Worm (Caenorhabditis elegans) whole organism, young adult: ENCODE data around the gene farl-11.
A peak's percentile ranks its signal among the peaks of the same experiment; 100 is the strongest.

ENCODE experiments used
- B0336.3 ChIP-seq: fragments of 200-800 bp; sonication (Bioruptor generic); IDR thresholded peaks from 2 replicates; pipeline ENCODE4 v1.3.6; 2022; ENCODE audit warnings: missing genetic modification characterization, missing compliant biosample characterization
- C06A6.2 ChIP-seq: fragments of 200-800 bp; sonication (Bioruptor generic); conservative IDR thresholded peaks from 2 replicates; pipeline ENCODE4 v1.3.6; 2022; ENCODE audit warnings: missing genetic modification characterization, missing compliant biosample characterization
- D2030.7 ChIP-seq: fragments of 200-800 bp; sonication (Bioruptor generic); IDR thresholded peaks from 2 replicates; pipeline ENCODE4 v1.3.6; 2022; ENCODE audit warnings: missing genetic modification reagents, missing genetic modification characterization, missing compliant biosample characterization
- F22D6.2 ChIP-seq: sonication (generic microtip); optimal IDR thresholded peaks from 2 replicates; lab custom pipeline; 2016; ENCODE audit warnings: mild to moderate bottlenecking, missing genetic modification characterization, missing compliant biosample characterization
- F23B12.7 ChIP-seq: sonication (generic microtip); optimal IDR thresholded peaks from 2 replicates; lab custom pipeline; 2017; ENCODE audit warnings: missing genetic modification characterization, mild to moderate bottlenecking, missing compliant biosample characterization, antibody characterized with exemption, moderate library complexity; ENCODE audit not compliant: insufficient read depth
- F33H1.4 ChIP-seq: fragments of 200-800 bp; sonication (Bioruptor generic); IDR thresholded peaks from 2 replicates; pipeline ENCODE4 v1.3.6; 2022; ENCODE audit warnings: missing genetic modification reagents, missing genetic modification characterization, missing compliant biosample characterization
- F55B11.4 ChIP-seq: sonication (generic microtip); optimal IDR thresholded peaks from 2 replicates; lab custom pipeline; 2016; ENCODE audit warnings: missing compliant biosample characterization, missing genetic modification characterization, borderline replicate concordance; ENCODE audit not compliant: insufficient read depth
- K12H6.12 ChIP-seq: fragments of 200-800 bp; sonication (Bioruptor generic); optimal IDR thresholded peaks from 2 replicates; lab custom pipeline; 2018; ENCODE audit warnings: mild to moderate bottlenecking, missing genetic modification characterization, missing compliant biosample characterization
- akir-1 ChIP-seq: fragments of 200-800 bp; sonication (Bioruptor generic); optimal IDR thresholded peaks from 2 replicates; lab custom pipeline; 2018; ENCODE audit warnings: mild to moderate bottlenecking, missing genetic modification characterization, moderate library complexity, missing compliant biosample characterization
- atf-7 ChIP-seq: sonication (generic microtip); optimal IDR thresholded peaks from 2 replicates; lab custom pipeline; 2017; ENCODE audit warnings: mild to moderate bottlenecking, missing genetic modification characterization, missing compliant biosample characterization
- attf-6 ChIP-seq: fragments of 200-800 bp; sonication (Bioruptor generic); IDR thresholded peaks from 2 replicates; pipeline ENCODE4 v1.3.6; 2022; ENCODE audit warnings: missing genetic modification reagents, missing genetic modification characterization, missing compliant biosample characterization
- cebp-1 ChIP-seq, 2 experiments: fragments of 200-800 bp in 1 of 2; sonication (Bioruptor generic) in 1 of 2; sonication (generic microtip) in 1 of 2; IDR thresholded peaks in 1 of 2; optimal IDR thresholded peaks in 1 of 2; 2 replicates each; pipeline versions ENCODE4 v1.3.6 to Lab custom; 2017 to 2022; ENCODE audit warnings: missing compliant biosample characterization in 2 of 2, missing genetic modification characterization in 2 of 2, mild to moderate bottlenecking in 1 of 2, missing genetic modification reagents in 1 of 2, moderate library complexity in 1 of 2
- ceh-100 ChIP-seq: fragments of 200-800 bp; sonication (Bioruptor generic); IDR thresholded peaks from 2 replicates; pipeline ENCODE4 v1.3.6; 2022; ENCODE audit warnings: missing genetic modification reagents, missing genetic modification characterization, missing compliant biosample characterization
- ceh-27 ChIP-seq: fragments of 200-800 bp; sonication (Bioruptor generic); optimal IDR thresholded peaks from 2 replicates; lab custom pipeline; 2018; ENCODE audit warnings: mild to moderate bottlenecking, missing genetic modification characterization, moderate library complexity, missing compliant biosample characterization
- ceh-40 ChIP-seq: fragments of 200-800 bp; sonication (Bioruptor generic); IDR thresholded peaks from 2 replicates; pipeline ENCODE4 v1.3.6; 2022; ENCODE audit warnings: missing genetic modification characterization, missing compliant biosample characterization
- ceh-58 ChIP-seq: fragments of 200-800 bp; sonication (Bioruptor generic); IDR thresholded peaks from 2 replicates; pipeline ENCODE4 v1.3.6; 2022; ENCODE audit warnings: missing genetic modification characterization, missing compliant biosample characterization
- ceh-91 ChIP-seq: fragments of 200-800 bp; sonication (Bioruptor generic); IDR thresholded peaks from 2 replicates; pipeline ENCODE4 v1.3.6; 2022; ENCODE audit warnings: missing genetic modification reagents, missing genetic modification characterization, missing compliant biosample characterization
- die-1 ChIP-seq: sonication (generic microtip); optimal IDR thresholded peaks from 2 replicates; lab custom pipeline; 2016; ENCODE audit warnings: missing genotype, mild to moderate bottlenecking, missing genetic modification characterization, missing compliant biosample characterization
- dox-1 ChIP-seq: fragments of 200-800 bp; sonication (Bioruptor generic); IDR thresholded peaks from 2 replicates; pipeline ENCODE4 v1.3.6; 2022; ENCODE audit warnings: missing genetic modification reagents, missing genetic modification characterization, missing compliant biosample characterization
- dpl-1 ChIP-seq: fragments of 150-350 bp; optimal IDR thresholded peaks from 2 replicates; lab custom pipeline; 2014; ENCODE audit warnings: missing biosample characterization, missing genetic modification reagents, missing genetic modification characterization
- egl-18 ChIP-seq: fragments of 200-800 bp; sonication (Bioruptor generic); IDR thresholded peaks from 2 replicates; pipeline ENCODE4 v1.3.6; 2022; ENCODE audit warnings: missing genetic modification reagents, missing genetic modification characterization, missing compliant biosample characterization
- fkh-3 ChIP-seq: sonication (generic microtip); optimal IDR thresholded peaks from 2 replicates; lab custom pipeline; 2016; ENCODE audit warnings: mild to moderate bottlenecking, missing genetic modification characterization, missing compliant biosample characterization
- hlh-12 ChIP-seq: sonication (generic microtip); optimal IDR thresholded peaks from 2 replicates; lab custom pipeline; 2016; ENCODE audit warnings: missing genetic modification characterization, missing compliant biosample characterization
- hmg-1.2 ChIP-seq: fragments of 200-800 bp; sonication (Bioruptor generic); IDR thresholded peaks from 2 replicates; pipeline ENCODE4 v1.3.6; 2022; ENCODE audit warnings: missing genetic modification reagents, missing genetic modification characterization, missing compliant biosample characterization
- hmg-20 ChIP-seq: fragments of 200-800 bp; sonication (Bioruptor generic); IDR thresholded peaks from 2 replicates; pipeline ENCODE4 v1.3.6; 2022; ENCODE audit warnings: missing genetic modification reagents, missing genetic modification characterization, missing compliant biosample characterization
- hsf-1 ChIP-seq: fragments of 200-800 bp; sonication (Bioruptor generic); IDR thresholded peaks from 2 replicates; pipeline ENCODE4 v1.3.6; 2022; ENCODE audit warnings: missing genetic modification reagents, missing genetic modification characterization, missing compliant biosample characterization
- lin-26 ChIP-seq: fragments of 200-800 bp; sonication (Bioruptor generic); IDR thresholded peaks from 2 replicates; pipeline ENCODE4 v1.3.6; 2022; ENCODE audit warnings: missing genetic modification reagents, missing genetic modification characterization, missing compliant biosample characterization
- lin-54 ChIP-seq: fragments of 200-800 bp; sonication (Bioruptor generic); optimal IDR thresholded peaks from 2 replicates; lab custom pipeline; 2018; ENCODE audit warnings: mild to moderate bottlenecking, missing genetic modification characterization, missing compliant biosample characterization
- lsl-1 ChIP-seq: fragments of 200-800 bp; sonication (Bioruptor generic); optimal IDR thresholded peaks from 2 replicates; lab custom pipeline; 2018; ENCODE audit warnings: mild to moderate bottlenecking, missing genetic modification characterization, moderate library complexity, missing compliant biosample characterization
- madf-10 ChIP-seq: sonication (generic microtip); optimal IDR thresholded peaks from 2 replicates; lab custom pipeline; 2016; ENCODE audit warnings: mild to moderate bottlenecking, missing genetic modification characterization, missing compliant biosample characterization
- madf-3 ChIP-seq: fragments of 200-800 bp; sonication (Bioruptor generic); IDR thresholded peaks from 2 replicates; pipeline ENCODE4 v1.3.6; 2022; ENCODE audit warnings: missing genetic modification reagents, missing genetic modification characterization, missing compliant biosample characterization
- madf-8 ChIP-seq: fragments of 200-800 bp; sonication (Bioruptor generic); conservative IDR thresholded peaks from 2 replicates; pipeline ENCODE4 v1.3.6; 2022; ENCODE audit warnings: missing genetic modification reagents, missing genetic modification characterization, missing compliant biosample characterization
- mcd-1 ChIP-seq: fragments of 200-800 bp; sonication (Bioruptor generic); IDR thresholded peaks from 2 replicates; pipeline ENCODE4 v1.3.6; 2022; ENCODE audit warnings: missing genetic modification reagents, missing genetic modification characterization, missing compliant biosample characterization
- nfya-1 ChIP-seq: sonication (generic microtip); optimal IDR thresholded peaks from 2 replicates; lab custom pipeline; 2017; ENCODE audit warnings: antibody characterized with exemption, missing compliant biosample characterization, missing genetic modification characterization, borderline replicate concordance; ENCODE audit not compliant: insufficient read depth
- nhr-120 ChIP-seq: fragments of 200-800 bp; sonication (Bioruptor generic); IDR thresholded peaks from 2 replicates; pipeline ENCODE4 v1.3.6; 2022; ENCODE audit warnings: missing genetic modification characterization, missing compliant biosample characterization
- nhr-80 ChIP-seq: sonication (generic microtip); optimal IDR thresholded peaks from 2 replicates; lab custom pipeline; 2016; ENCODE audit warnings: missing genetic modification characterization, missing compliant biosample characterization
- rec-8 ChIP-seq, 2 experiments: sonication (generic microtip); optimal IDR thresholded peaks; 2 replicates each; lab custom pipeline; 2016; ENCODE audit warnings: mild to moderate bottlenecking in 2 of 2, missing genetic modification characterization in 2 of 2, missing genetic modification reagents in 2 of 2, missing genotype in 2 of 2, missing biosample characterization in 1 of 2, missing compliant biosample characterization in 1 of 2, moderate library complexity in 1 of 2
- repo-1 ChIP-seq: sonication (generic microtip); optimal IDR thresholded peaks from 2 replicates; lab custom pipeline; 2017; ENCODE audit warnings: mild to moderate bottlenecking, missing genetic modification characterization, missing compliant biosample characterization
- sea-2 ChIP-seq: fragments of 200-800 bp; sonication (Bioruptor generic); IDR thresholded peaks from 2 replicates; pipeline ENCODE4 v1.3.6; 2022; ENCODE audit warnings: missing genetic modification characterization, missing compliant biosample characterization
- snpc-1.1 ChIP-seq: sonication (generic microtip); optimal IDR thresholded peaks from 2 replicates; lab custom pipeline; 2017; ENCODE audit warnings: missing genetic modification characterization, mild to moderate bottlenecking, missing compliant biosample characterization, antibody characterized with exemption, moderate library complexity, missing genotype, missing genetic modification reagents; ENCODE audit not compliant: insufficient read depth
- snpc-4 ChIP-seq, 5 experiments: fragments of 150-350 bp in 1 of 5; sonication (generic microtip) in 4 of 5; optimal IDR thresholded peaks; 2 replicates each; lab custom pipeline; 2014 to 2018; ENCODE audit warnings: missing genetic modification characterization in 5 of 5, missing biosample characterization in 3 of 5, antibody characterized with exemption in 2 of 5, mild to moderate bottlenecking in 2 of 5, missing compliant biosample characterization in 2 of 5, missing genotype in 2 of 5, moderate library complexity in 2 of 5, missing genetic modification reagents in 1 of 5
- unc-130 ChIP-seq: sonication (generic microtip); optimal IDR thresholded peaks from 2 replicates; lab custom pipeline; 2016; ENCODE audit warnings: missing genetic modification reagents, missing genetic modification characterization, missing compliant biosample characterization
- zfh-2 ChIP-seq: fragments of 200-800 bp; sonication (Bioruptor generic); conservative IDR thresholded peaks from 2 replicates; pipeline ENCODE4 v1.3.6; 2022; ENCODE audit warnings: missing genetic modification reagents, missing genetic modification characterization, missing compliant biosample characterization

farl-11 gene

DNA sequence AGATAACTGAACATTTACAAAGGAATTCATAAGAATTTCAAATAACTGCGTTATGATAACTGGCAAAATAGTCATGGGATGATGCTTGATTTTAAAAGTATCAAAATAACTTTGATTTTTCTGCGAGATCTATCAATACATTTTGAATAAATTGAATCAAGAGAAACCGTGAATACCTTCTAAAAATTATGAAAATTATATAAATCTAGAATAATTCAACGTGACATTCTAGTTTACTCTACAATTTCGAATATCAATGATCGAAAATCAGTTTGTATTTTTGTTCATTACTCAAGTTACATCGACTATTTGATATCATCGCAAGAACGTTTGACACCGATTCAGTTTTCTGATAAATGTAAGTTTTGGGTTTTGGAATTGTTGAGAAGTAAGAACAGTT is 43.1 kb downstream of the farl-11 start, which contains the start of gene acs-6:
Gene acs-6 (plus strand): TSS at position 301 of the 400 bp plus-strand sequence.
- TF ChIP-seq madf-8 (no peak), mcd-1 (GFP tag; lab: Robert Waterston, UW) (no peak), nfya-1 (no peak), dpl-1 (no peak), unc-130 (GFP tag; lab: Kevin White, UChicago) (no peak), F33H1.4 (GFP tag; lab: Robert Waterston, UW) (no peak), akir-1 (GFP tag; lab: Kevin White, UChicago) (no peak), ceh-91 (GFP tag; lab: Robert Waterston, UW) (no peak), nhr-80 (tag; lab: Kevin White, UChicago) (no peak), snpc-1.1 (no peak), egl-18 (no peak), fkh-3 (tag; lab: Kevin White, UChicago) (no peak), ceh-40 (GFP tag; lab: Robert Waterston, UW) (no peak), attf-6 (GFP tag; lab: Robert Waterston, UW) (no peak), F23B12.7 (no peak), ceh-58 (GFP tag; lab: Robert Waterston, UW) (no peak)

DNA sequence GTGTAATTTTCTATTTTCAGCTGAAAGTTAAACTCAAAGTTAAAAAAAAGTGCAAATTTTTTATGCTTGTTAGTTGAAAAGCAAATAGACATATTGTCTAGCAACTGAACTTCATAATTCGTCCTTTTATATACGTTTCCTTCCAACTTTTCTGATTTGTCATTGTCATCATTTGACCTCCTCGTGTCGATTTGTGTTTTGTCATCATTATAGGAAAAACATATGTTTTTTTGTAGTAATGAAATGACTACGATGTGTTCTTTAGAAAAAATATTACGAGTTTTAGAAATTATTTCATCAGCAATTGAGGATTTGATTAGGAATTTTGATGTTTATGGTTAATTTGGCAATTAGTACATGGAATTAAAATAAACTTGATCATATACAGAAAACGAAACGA is 44.0 kb downstream of the farl-11 start:
- TF ChIP-seq cebp-1 (GFP tag; IDR thresholded peaks at IDR 0.05; lab: Robert Waterston, UW) (no peak), cebp-1 (tag; optimal IDR thresholded peaks at IDR 0.05; lab: Kevin White, UChicago) (no peak), akir-1 (GFP tag; lab: Kevin White, UChicago) (no peak), repo-1 (tag; lab: Kevin White, UChicago) (no peak), F22D6.2 (tag; lab: Kevin White, UChicago) (no peak), hmg-20 (GFP tag; lab: Robert Waterston, UW) (no peak), ceh-27 (GFP tag; lab: Kevin White, UChicago) (no peak), madf-10 (tag; lab: Kevin White, UChicago) (no peak)

DNA sequence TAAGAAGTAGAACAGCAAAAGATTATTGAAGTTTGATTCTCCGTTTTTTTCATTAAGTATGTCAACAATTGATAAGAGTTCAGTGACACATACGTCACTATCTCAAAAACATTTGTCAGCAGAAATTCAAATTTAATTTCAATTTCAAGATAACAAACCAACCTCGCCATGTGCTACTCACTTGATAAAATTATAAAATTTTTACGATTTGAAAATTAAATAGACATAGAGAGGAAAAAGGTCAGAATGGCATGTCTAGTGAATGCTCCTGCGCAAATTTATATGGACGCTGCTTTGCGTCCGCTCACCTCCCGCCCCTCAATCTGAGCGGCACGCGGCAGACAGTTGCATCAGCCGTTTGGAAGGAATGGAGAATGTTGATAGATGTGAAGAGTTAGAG is 44.6 kb downstream of the farl-11 start:
- TF ChIP-seq hsf-1 (GFP tag; lab: Robert Waterston, UW) (no peak), rec-8 (tag; optimal IDR thresholded peaks at IDR 0.05; lab: Kevin White, UChicago) (no peak), ceh-40 (GFP tag; lab: Robert Waterston, UW) (no peak), dox-1 (GFP tag; lab: Robert Waterston, UW) (peak; percentile 55; the same call in 1 of the 2 replicates), lin-54 (GFP tag; lab: Kevin White, UChicago) (no peak), dpl-1 (no peak), fkh-3 (tag; lab: Kevin White, UChicago) (no peak), hlh-12 (tag; lab: Kevin White, UChicago) (no peak), madf-3 (GFP tag; lab: Robert Waterston, UW) (no peak), lin-26 (GFP tag; lab: Robert Waterston, UW) (no peak), F55B11.4 (tag; lab: Kevin White, UChicago) (no peak), snpc-4 (GFP tag; optimal IDR thresholded peaks at IDR 0.05; lab: Kevin White, UChicago) (no peak), snpc-4 (tag; optimal IDR thresholded peaks at IDR 0.05; lab: Kevin White, UChicago) (peak in 2 of 4 experiments; percentile 10 to 13), mcd-1 (GFP tag; lab: Robert Waterston, UW) (no peak), D2030.7 (no peak), hmg-1.2 (GFP tag; lab: Robert Waterston, UW) (no peak), atf-7 (tag; lab: Kevin White, UChicago) (peak; percentile 89), akir-1 (GFP tag; lab: Kevin White, UChicago) (no peak), zfh-2 (GFP tag; lab: Robert Waterston, UW) (no peak), K12H6.12 (tag; lab: Kevin White, UChicago) (no peak), repo-1 (tag; lab: Kevin White, UChicago) (no peak), C06A6.2 (GFP tag; lab: Robert Waterston, UW) (peak; percentile 39; the same call in 1 of the 2 replicates), sea-2 (GFP tag; lab: Robert Waterston, UW) (no peak), ceh-100 (GFP tag; lab: Robert Waterston, UW) (no peak), nhr-80 (tag; lab: Kevin White, UChicago) (peak; percentile 98), cebp-1 (GFP tag; IDR thresholded peaks at IDR 0.05; lab: Robert Waterston, UW) (no peak), cebp-1 (tag; optimal IDR thresholded peaks at IDR 0.05; lab: Kevin White, UChicago) (peak; percentile 41), B0336.3 (GFP tag; lab: Robert Waterston, UW) (0 out of 2 replicates have a peak, but pooled peaks have one; percentile 44), lsl-1 (no peak), nhr-120 (no peak), die-1 (tag; lab: Kevin White, UChicago) (no peak)
